Fruit fly (Drosophila melanogaster): ENCODE measurements around the gene CG17896.

CG17896 gene

DNA sequence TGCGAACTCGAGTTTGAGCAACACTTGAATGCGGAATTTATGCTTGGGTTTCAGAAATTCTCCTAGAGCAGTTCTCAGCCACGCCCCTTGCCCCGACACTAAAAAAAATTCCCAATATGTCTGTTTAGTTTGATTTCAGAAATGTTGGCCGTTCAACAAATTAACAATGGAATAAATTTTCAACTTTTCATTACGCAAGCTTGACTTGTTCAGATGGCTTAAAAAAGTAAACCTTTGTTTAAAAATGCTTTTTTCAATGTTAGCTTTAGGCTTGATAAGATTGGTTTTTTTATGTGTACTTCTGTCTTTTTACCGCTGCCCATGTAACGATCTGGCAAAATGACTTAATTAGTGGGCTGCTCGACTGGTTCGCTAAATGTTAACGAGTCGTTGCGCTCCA lies 40.6 kb downstream of the CG17896 start:
- TF ChIP-seq MESR4 (GFP tag; optimal IDR thresholded peaks at IDR 0.05) (no peak), ac (GFP tag; optimal IDR thresholded peaks at IDR 0.05) (no peak), hbn (GFP tag; IDR thresholded peaks at IDR 0.05; ENCODE audit: partially characterized antibody) (no peak), CG8478 (optimal IDR thresholded peaks at IDR 0.05) (no peak), so (GFP tag; IDR thresholded peaks at IDR 0.05) (no peak), fd64A (GFP tag; optimal IDR thresholded peaks at IDR 0.05) (no peak), Rx (GFP tag; IDR thresholded peaks at IDR 0.05) (no peak), pzg (GFP tag; optimal IDR thresholded peaks at IDR 0.05) (no peak), repo (GFP tag; optimal IDR thresholded peaks at IDR 0.05) (no peak), chif (GFP tag; optimal IDR thresholded peaks at IDR 0.05) (peak in 1 of 2 experiments; percentile 4), HLHmδ (GFP tag; optimal IDR thresholded peaks at IDR 0.05) (no peak), p53 (GFP tag; optimal IDR thresholded peaks at IDR 0.05) (no peak), dmrt11E (tag; optimal IDR thresholded peaks at IDR 0.05) (peak; percentile 5), Elba2 (GFP tag; optimal IDR thresholded peaks at IDR 0.05) (no peak)

DNA sequence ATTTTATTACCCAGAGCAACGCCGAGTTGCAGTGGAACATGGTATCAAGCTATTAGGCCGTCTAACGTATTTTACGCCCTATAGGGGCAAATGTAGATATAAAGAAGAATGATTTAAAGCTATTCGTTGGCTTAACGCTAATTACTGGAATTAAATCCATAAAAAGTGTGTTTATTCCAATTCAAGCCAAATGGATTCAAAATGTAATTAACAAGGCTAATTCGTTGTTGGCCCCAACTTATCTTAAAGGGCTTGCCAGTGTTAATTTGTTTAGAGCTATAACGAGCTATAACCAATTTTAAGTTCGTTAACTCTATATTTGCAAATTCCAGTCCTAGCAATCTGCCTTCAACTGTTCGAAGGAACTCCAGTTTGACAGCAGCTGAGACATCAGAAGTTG lies 44.3 kb downstream of the CG17896 start:
- TF ChIP-seq dmrt11E (tag; optimal IDR thresholded peaks at IDR 0.05) = no peak
- no peak for TF ChIP-seq hb (GFP tag; IDR thresholded peaks at IDR 0.05; ENCODE audit: partially characterized antibody)
- TF ChIP-seq Ada2b (GFP tag; IDR thresholded peaks at IDR 0.05) = no peak
- no peak for TF ChIP-seq bigmax (GFP tag; optimal IDR thresholded peaks at IDR 0.05)
- TF ChIP-seq MESR4 (GFP tag; optimal IDR thresholded peaks at IDR 0.05) = no peak
- no peak for TF ChIP-seq gfzf (GFP tag; optimal IDR thresholded peaks at IDR 0.05)
- TF ChIP-seq CG7839 (tag; optimal IDR thresholded peaks at IDR 0.05) = no peak
- no peak for TF ChIP-seq da (GFP tag; optimal IDR thresholded peaks at IDR 0.05)
- no peak for TF ChIP-seq fd64A (GFP tag; optimal IDR thresholded peaks at IDR 0.05)

DNA sequence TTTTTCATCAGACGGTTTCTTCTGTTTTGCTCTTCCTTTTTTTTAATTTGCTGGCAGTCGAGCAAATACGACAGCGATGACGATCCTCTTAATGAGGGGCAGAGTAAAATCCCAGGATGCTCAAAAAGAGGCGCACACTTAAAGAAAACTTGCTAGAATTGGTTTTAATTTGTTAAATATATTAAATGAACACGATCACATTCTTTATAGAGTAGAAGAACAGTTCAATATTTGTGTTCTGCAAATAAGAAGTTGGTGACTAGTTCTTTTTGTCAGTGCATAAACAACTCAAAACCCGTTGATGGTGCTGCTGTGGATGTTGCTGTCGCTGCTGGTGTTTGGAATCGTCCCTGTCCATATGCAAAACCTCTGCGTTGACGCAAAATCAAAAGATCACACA lies 45.0 kb downstream of the CG17896 start:
- TF ChIP-seq Oli (tag; optimal IDR thresholded peaks at IDR 0.05) (no peak), lbe (GFP tag; optimal IDR thresholded peaks at IDR 0.05) (peak; percentile 58), CG13296 (GFP tag; optimal IDR thresholded peaks at IDR 0.05) (no peak), bsh (GFP tag; optimal IDR thresholded peaks at IDR 0.05) (peak in 1 of 2 experiments; percentile 36), corto (GFP tag; optimal IDR thresholded peaks at IDR 0.05) (peak; percentile 43), prd (optimal IDR thresholded peaks at IDR 0.05) (no peak), prd (GFP tag; IDR thresholded peaks at IDR 0.05) (peak; percentile 28; the same call in 1 of the 3 replicates), rib (GFP tag; IDR thresholded peaks at IDR 0.05) (no peak), Nf-YA (GFP tag; IDR thresholded peaks at IDR 0.05) (no peak), CG7786 (GFP tag; optimal IDR thresholded peaks at IDR 0.05) (no peak), CG30431 (GFP tag; optimal IDR thresholded peaks at IDR 0.05) (no peak), Awh (GFP tag; IDR thresholded peaks at IDR 0.05) (no peak), nerfin-1 (tag; optimal IDR thresholded peaks at IDR 0.05) (no peak), Drgx (GFP tag; IDR thresholded peaks at IDR 0.05) (peak; percentile 34; the same call in 1 of the 2 replicates), bigmax (GFP tag; optimal IDR thresholded peaks at IDR 0.05) (no peak), Nf-YC (tag; optimal IDR thresholded peaks at IDR 0.05) (no peak)

DNA sequence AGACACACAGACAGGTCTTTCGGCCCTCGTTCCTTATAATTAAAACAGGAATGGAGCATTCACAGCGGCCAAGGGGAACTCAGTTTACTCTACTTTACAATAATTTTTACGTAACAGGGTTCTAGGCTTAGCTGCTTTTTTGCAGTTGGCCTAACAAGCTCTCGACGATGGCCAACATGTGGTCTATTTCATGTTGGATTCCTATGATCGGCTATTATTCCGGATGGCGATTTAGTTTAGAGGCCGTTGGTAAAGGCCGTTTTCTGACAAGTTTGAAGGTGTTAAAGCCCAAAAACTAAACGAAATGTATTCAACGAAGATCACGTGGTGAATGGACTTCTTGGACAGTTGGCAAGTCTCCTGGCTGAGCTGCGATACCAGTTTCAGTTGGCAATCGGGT lies 47.3 kb downstream of the CG17896 start:
- TF ChIP-seq Hmx (GFP tag; optimal IDR thresholded peaks at IDR 0.05) (no peak), Ets65A (GFP tag) (peak; percentile 52), nom (GFP tag; optimal IDR thresholded peaks at IDR 0.05) (peak; percentile 10)

All from whole organism, embryonic.